Worm (Caenorhabditis elegans) whole organism, young adult: ENCODE results near the gene ugt-15.
A peak's percentile ranks its signal among the peaks of the same experiment; 100 is the strongest.

Source experiments
- B0035.1 ChIP-seq: sonication (generic microtip); optimal IDR thresholded peaks from 2 replicates; lab custom pipeline; 2016; ENCODE audit warnings: missing genetic modification characterization, mild to moderate bottlenecking, missing compliant biosample characterization, missing genotype, missing genetic modification reagents
- B0261.1 ChIP-seq: sonication (generic microtip); optimal IDR thresholded peaks from 2 replicates; lab custom pipeline; 2016; ENCODE audit warnings: mild to moderate bottlenecking, missing genetic modification characterization, moderate library complexity, missing compliant biosample characterization
- C17E4.6 ChIP-seq: fragments of 200-800 bp; sonication (Bioruptor generic); IDR thresholded peaks from 2 replicates; pipeline ENCODE4 v1.3.6; 2022; ENCODE audit warnings: missing genetic modification reagents, missing genetic modification characterization, missing compliant biosample characterization
- F22D6.2 ChIP-seq: sonication (generic microtip); optimal IDR thresholded peaks from 2 replicates; lab custom pipeline; 2016; ENCODE audit warnings: mild to moderate bottlenecking, missing genetic modification characterization, missing compliant biosample characterization
- F33H1.4 ChIP-seq: fragments of 200-800 bp; sonication (Bioruptor generic); IDR thresholded peaks from 2 replicates; pipeline ENCODE4 v1.3.6; 2022; ENCODE audit warnings: missing genetic modification reagents, missing genetic modification characterization, missing compliant biosample characterization
- F39B2.1 ChIP-seq: fragments of 200-800 bp; sonication (Bioruptor generic); IDR thresholded peaks from 2 replicates; pipeline ENCODE4 v1.3.6; 2022; ENCODE audit warnings: missing genetic modification reagents, missing genetic modification characterization, missing compliant biosample characterization
- F55B11.4 ChIP-seq: sonication (generic microtip); optimal IDR thresholded peaks from 2 replicates; lab custom pipeline; 2016; ENCODE audit warnings: missing compliant biosample characterization, missing genetic modification characterization, borderline replicate concordance; ENCODE audit not compliant: insufficient read depth
- F57C9.4 ChIP-seq: sonication (generic microtip); optimal IDR thresholded peaks from 2 replicates; lab custom pipeline; 2017; ENCODE audit warnings: mild to moderate bottlenecking, missing genetic modification characterization, missing compliant biosample characterization
- K12H6.12 ChIP-seq: fragments of 200-800 bp; sonication (Bioruptor generic); optimal IDR thresholded peaks from 2 replicates; lab custom pipeline; 2018; ENCODE audit warnings: mild to moderate bottlenecking, missing genetic modification characterization, missing compliant biosample characterization
- T26A5.8 ChIP-seq: sonication (generic microtip); optimal IDR thresholded peaks from 2 replicates; lab custom pipeline; 2016; ENCODE audit warnings: missing genetic modification characterization, missing compliant biosample characterization
- Y53G8AR.9 ChIP-seq: fragments of 200-800 bp; sonication (Bioruptor generic); conservative IDR thresholded peaks from 2 replicates; pipeline ENCODE4 v1.3.6; 2022; ENCODE audit warnings: missing genetic modification reagents, missing genetic modification characterization, missing compliant biosample characterization
- Y67H2A.10 ChIP-seq: fragments of 200-800 bp; sonication (Bioruptor generic); conservative IDR thresholded peaks from 2 replicates; pipeline ENCODE4 v1.3.6; 2022; ENCODE audit warnings: missing genetic modification reagents, missing genetic modification characterization, missing compliant biosample characterization
- Y79H2A.3 ChIP-seq: fragments of 200-800 bp; sonication (Bioruptor generic); conservative IDR thresholded peaks from 2 replicates; pipeline ENCODE4 v1.3.6; 2022; ENCODE audit warnings: missing genetic modification reagents, missing genetic modification characterization, missing compliant biosample characterization
- ZK185.1 ChIP-seq: sonication (generic microtip); optimal IDR thresholded peaks from 2 replicates; lab custom pipeline; 2016; ENCODE audit warnings: mild to moderate bottlenecking, missing genetic modification characterization, missing compliant biosample characterization; ENCODE audit not compliant: poor library complexity, severe bottlenecking
- ama-1 ChIP-seq, 3 experiments: fragments of 150-350 bp in 1 of 3; sonication (generic microtip) in 2 of 3; optimal IDR thresholded peaks; 2 replicates each; lab custom pipeline; 2014 to 2018; ENCODE audit warnings: missing biosample characterization in 2 of 3, missing genetic modification characterization in 2 of 3, missing genetic modification reagents in 2 of 3
- aptf-2 ChIP-seq: fragments of 200-800 bp; sonication (Bioruptor generic); conservative IDR thresholded peaks from 2 replicates; pipeline ENCODE4 v1.3.6; 2022; ENCODE audit warnings: missing genetic modification reagents, missing genetic modification characterization, missing compliant biosample characterization
- aptf-3 ChIP-seq: fragments of 200-800 bp; sonication (Bioruptor generic); IDR thresholded peaks from 2 replicates; pipeline ENCODE4 v1.3.6; 2022; ENCODE audit warnings: missing genetic modification characterization, missing compliant biosample characterization
- athp-1 ChIP-seq: sonication (generic microtip); optimal IDR thresholded peaks from 2 replicates; lab custom pipeline; 2017; ENCODE audit warnings: mild to moderate bottlenecking, missing genetic modification characterization, missing compliant biosample characterization
- attf-6 ChIP-seq: fragments of 200-800 bp; sonication (Bioruptor generic); IDR thresholded peaks from 2 replicates; pipeline ENCODE4 v1.3.6; 2022; ENCODE audit warnings: missing genetic modification reagents, missing genetic modification characterization, missing compliant biosample characterization
- bed-2 ChIP-seq: fragments of 200-800 bp; sonication (Bioruptor generic); IDR thresholded peaks from 2 replicates; pipeline ENCODE4 v1.3.6; 2022; ENCODE audit warnings: missing genetic modification reagents, missing genetic modification characterization, missing compliant biosample characterization
- cebp-2 ChIP-seq: fragments of 200-800 bp; sonication (Bioruptor generic); IDR thresholded peaks from 2 replicates; pipeline ENCODE4 v1.3.6; 2022; ENCODE audit warnings: missing genetic modification characterization, missing compliant biosample characterization
- ceh-91 ChIP-seq: fragments of 200-800 bp; sonication (Bioruptor generic); IDR thresholded peaks from 2 replicates; pipeline ENCODE4 v1.3.6; 2022; ENCODE audit warnings: missing genetic modification reagents, missing genetic modification characterization, missing compliant biosample characterization
- dox-1 ChIP-seq: fragments of 200-800 bp; sonication (Bioruptor generic); IDR thresholded peaks from 2 replicates; pipeline ENCODE4 v1.3.6; 2022; ENCODE audit warnings: missing genetic modification reagents, missing genetic modification characterization, missing compliant biosample characterization
- efl-1 ChIP-seq: fragments of 150-350 bp; optimal IDR thresholded peaks from 2 replicates; lab custom pipeline; 2014; ENCODE audit warnings: missing biosample characterization, missing genetic modification reagents, missing genetic modification characterization
- egl-44 ChIP-seq: fragments of 200-800 bp; sonication (Bioruptor generic); IDR thresholded peaks from 2 replicates; pipeline ENCODE4 v1.3.6; 2022; ENCODE audit warnings: missing genetic modification reagents, missing genetic modification characterization, missing compliant biosample characterization
- hmg-20 ChIP-seq: fragments of 200-800 bp; sonication (Bioruptor generic); IDR thresholded peaks from 2 replicates; pipeline ENCODE4 v1.3.6; 2022; ENCODE audit warnings: missing genetic modification reagents, missing genetic modification characterization, missing compliant biosample characterization
- hsf-1 ChIP-seq: fragments of 200-800 bp; sonication (Bioruptor generic); IDR thresholded peaks from 2 replicates; pipeline ENCODE4 v1.3.6; 2022; ENCODE audit warnings: missing genetic modification reagents, missing genetic modification characterization, missing compliant biosample characterization
- let-526 ChIP-seq: fragments of 200-800 bp; sonication (Bioruptor generic); IDR thresholded peaks from 2 replicates; pipeline ENCODE4 v1.3.6; 2022; ENCODE audit warnings: missing genetic modification reagents, missing genetic modification characterization, missing compliant biosample characterization
- let-607 ChIP-seq, 2 experiments: fragments of 200-800 bp in 1 of 2; sonication (Bioruptor generic) in 1 of 2; sonication (generic microtip) in 1 of 2; optimal IDR thresholded peaks; 2 replicates each; lab custom pipeline; 2016 to 2018; ENCODE audit warnings: mild to moderate bottlenecking in 2 of 2, missing compliant biosample characterization in 2 of 2, missing genetic modification characterization in 2 of 2, moderate library complexity in 2 of 2, missing genotype in 1 of 2
- lin-40 ChIP-seq: sonication (generic microtip); optimal IDR thresholded peaks from 2 replicates; lab custom pipeline; 2016; ENCODE audit warnings: missing genetic modification characterization, mild to moderate bottlenecking, missing compliant biosample characterization, missing genotype, missing genetic modification reagents
- lir-1 ChIP-seq: fragments of 200-800 bp; sonication (Bioruptor generic); conservative IDR thresholded peaks from 2 replicates; pipeline ENCODE4 v1.3.6; 2022; ENCODE audit warnings: missing genetic modification reagents, missing genetic modification characterization, missing compliant biosample characterization
- lsy-27 ChIP-seq: sonication (generic microtip); optimal IDR thresholded peaks from 2 replicates; lab custom pipeline; 2017; ENCODE audit warnings: missing genetic modification characterization, mild to moderate bottlenecking, missing compliant biosample characterization, antibody characterized with exemption, missing genotype, borderline replicate concordance; ENCODE audit not compliant: insufficient read depth
- mcd-1 ChIP-seq: fragments of 200-800 bp; sonication (Bioruptor generic); IDR thresholded peaks from 2 replicates; pipeline ENCODE4 v1.3.6; 2022; ENCODE audit warnings: missing genetic modification reagents, missing genetic modification characterization, missing compliant biosample characterization
- mxl-1 ChIP-seq: sonication (generic microtip); optimal IDR thresholded peaks from 2 replicates; lab custom pipeline; 2016; ENCODE audit warnings: missing genetic modification characterization, missing compliant biosample characterization
- nfya-2 ChIP-seq: fragments of 200-800 bp; sonication (Bioruptor generic); IDR thresholded peaks from 2 replicates; pipeline ENCODE4 v1.3.6; 2022; ENCODE audit warnings: missing genetic modification reagents, missing genetic modification characterization, missing compliant biosample characterization
- nhr-27 ChIP-seq: fragments of 200-800 bp; sonication (Bioruptor generic); optimal IDR thresholded peaks from 2 replicates; lab custom pipeline; 2018; ENCODE audit warnings: mild to moderate bottlenecking, missing genetic modification characterization, moderate library complexity, missing compliant biosample characterization
- rcor-1 ChIP-seq: fragments of 200-800 bp; sonication (Bioruptor generic); IDR thresholded peaks from 2 replicates; pipeline ENCODE4 v1.3.6; 2022; ENCODE audit warnings: missing genetic modification reagents, missing genetic modification characterization, missing compliant biosample characterization
- rec-8 ChIP-seq, 2 experiments: sonication (generic microtip); optimal IDR thresholded peaks; 2 replicates each; lab custom pipeline; 2016; ENCODE audit warnings: mild to moderate bottlenecking in 2 of 2, missing genetic modification characterization in 2 of 2, missing genetic modification reagents in 2 of 2, missing genotype in 2 of 2, missing biosample characterization in 1 of 2, missing compliant biosample characterization in 1 of 2, moderate library complexity in 1 of 2
- snpc-3.4 ChIP-seq: sonication (generic microtip); optimal IDR thresholded peaks from 2 replicates; lab custom pipeline; 2017; ENCODE audit warnings: missing genetic modification characterization, mild to moderate bottlenecking, missing compliant biosample characterization, antibody characterized with exemption, moderate library complexity, missing genotype, missing genetic modification reagents
- tbp1 ChIP-seq: fragments of 200-800 bp; sonication (Bioruptor generic); optimal IDR thresholded peaks from 2 replicates; lab custom pipeline; 2018; ENCODE audit warnings: mild to moderate bottlenecking, missing genetic modification characterization, missing compliant biosample characterization
- zim-3 ChIP-seq: sonication (generic microtip); optimal IDR thresholded peaks from 2 replicates; lab custom pipeline; 2017; ENCODE audit warnings: mild to moderate bottlenecking, missing genetic modification characterization, moderate library complexity, missing compliant biosample characterization
- ztf-22 ChIP-seq: fragments of 200-800 bp; sonication (Bioruptor generic); optimal IDR thresholded peaks from 2 replicates; lab custom pipeline; 2018; ENCODE audit warnings: mild to moderate bottlenecking, missing genetic modification characterization, moderate library complexity, missing compliant biosample characterization
- ztf-28 ChIP-seq: fragments of 200-800 bp; sonication (Bioruptor generic); IDR thresholded peaks from 2 replicates; pipeline ENCODE4 v1.3.6; 2022; ENCODE audit warnings: missing genetic modification reagents, missing genetic modification characterization, missing compliant biosample characterization
- ztf-3 ChIP-seq: fragments of 200-800 bp; sonication (Bioruptor generic); optimal IDR thresholded peaks from 2 replicates; lab custom pipeline; 2018; ENCODE audit warnings: mild to moderate bottlenecking, missing genetic modification characterization, missing compliant biosample characterization

The ugt-15 gene

ce11 chrV:12780248-12780647, 47.1 kb upstream of the ugt-15 start (continued):
- TF ChIP-seq ZK185.1 (tag; lab: Kevin White, UChicago): peak; percentile 69
- TF ChIP-seq mcd-1 (GFP tag; lab: Robert Waterston, UW): peak; percentile 72
- TF ChIP-seq B0261.1 (tag; lab: Kevin White, UChicago): peak; percentile 85
- TF ChIP-seq attf-6 (GFP tag; lab: Robert Waterston, UW): no peak
- no peak for TF ChIP-seq Y53G8AR.9 (GFP tag; lab: Robert Waterston, UW)
- TF ChIP-seq T26A5.8 (tag; lab: Kevin White, UChicago): peak; percentile 59
- no peak; the same call in 1 of the 2 replicates for TF ChIP-seq F33H1.4 (GFP tag; lab: Robert Waterston, UW)
- peak; percentile 75 to 84 for TF ChIP-seq rec-8 (tag; optimal IDR thresholded peaks at IDR 0.05; lab: Kevin White, UChicago)
- 0 out of 2 replicates have a peak, but pooled peaks have one; percentile 26 for TF ChIP-seq aptf-3 (GFP tag; lab: Robert Waterston, UW)
- TF ChIP-seq C17E4.6: 0 out of 2 replicates have a peak, but pooled peaks have one; percentile 21
- TF ChIP-seq F39B2.1 (GFP tag; lab: Robert Waterston, UW): no peak
- TF ChIP-seq egl-44: no peak; the same call in 1 of the 2 replicates
- TF ChIP-seq bed-2 (GFP tag; lab: Robert Waterston, UW): no peak
- TF ChIP-seq lin-40 (tag; lab: Kevin White, UChicago): peak; percentile 14
- peak; percentile 44 for TF ChIP-seq K12H6.12 (tag; lab: Kevin White, UChicago)
- TF ChIP-seq athp-1 (tag; lab: Kevin White, UChicago): peak; percentile 72
- TF ChIP-seq ztf-3 (GFP tag; lab: Kevin White, UChicago): no peak
- TF ChIP-seq ztf-22 (GFP tag; lab: Kevin White, UChicago): peak; percentile 21
- TF ChIP-seq lir-1 (GFP tag; lab: Robert Waterston, UW): no peak
- peak; percentile 99 for TF ChIP-seq tbp1
- TF ChIP-seq nfya-2 (GFP tag; lab: Robert Waterston, UW): no peak
- TF ChIP-seq nhr-27 (tag; lab: Kevin White, UChicago): peak; percentile 17
- TF ChIP-seq lsy-27 (tag; lab: Kevin White, UChicago): peak; percentile 82
- TF ChIP-seq rcor-1 (GFP tag; lab: Robert Waterston, UW): peak; percentile 49
- TF ChIP-seq let-607 (tag; optimal IDR thresholded peaks at IDR 0.05; lab: Kevin White, UChicago): peak; percentile 8 to 22
- peak; percentile 60; the same call in 1 of the 2 replicates for TF ChIP-seq let-526 (GFP tag; lab: Robert Waterston, UW)
- no peak for TF ChIP-seq F55B11.4
- TF ChIP-seq Y79H2A.3 (GFP tag; lab: Robert Waterston, UW): peak; percentile 84
- TF ChIP-seq ama-1 (optimal IDR thresholded peaks at IDR 0.05; lab: Kevin White, UChicago): no peak
- peak in 1 of 2 experiments; percentile 76 for TF ChIP-seq ama-1 (GFP tag; optimal IDR thresholded peaks at IDR 0.05; lab: Kevin White, UChicago)
- TF ChIP-seq zim-3: peak; percentile 91
- no peak for TF ChIP-seq ztf-28
- no peak for TF ChIP-seq B0035.1 (tag; lab: Kevin White, UChicago)
- no peak; the same call in 1 of the 2 replicates for TF ChIP-seq dox-1 (GFP tag; lab: Robert Waterston, UW)

- TF ChIP-seq lin-40 (tag; lab: Kevin White, UChicago): no peak
- TF ChIP-seq F22D6.2 (tag; lab: Kevin White, UChicago): no peak
Measured at ce11 chrV:12784861-12785260, 42.5 kb upstream of the ugt-15 start, which contains the start of gene sre-20. sre-20 (minus strand) TSS chrV:12784961.

ce11 chrV:12786340-12786739, 41.0 kb upstream of the ugt-15 start:
- TF ChIP-seq egl-44 (no peak), F57C9.4 (no peak), mxl-1 (tag; lab: Kevin White, UChicago) (no peak), F39B2.1 (GFP tag; lab: Robert Waterston, UW) (no peak), cebp-2 (GFP tag; lab: Robert Waterston, UW) (no peak), bed-2 (GFP tag; lab: Robert Waterston, UW) (no peak), zim-3 (no peak), snpc-3.4 (no peak), K12H6.12 (tag; lab: Kevin White, UChicago) (no peak), aptf-2 (GFP tag; lab: Robert Waterston, UW) (no peak), Y67H2A.10 (GFP tag; lab: Robert Waterston, UW) (no peak), efl-1 (GFP tag; lab: Kevin White, UChicago) (no peak), hsf-1 (GFP tag; lab: Robert Waterston, UW) (no peak), hmg-20 (no peak), ceh-91 (GFP tag; lab: Robert Waterston, UW) (no peak), lir-1 (GFP tag; lab: Robert Waterston, UW) (no peak)
- TF ChIP-seq, all 124 proteins: peak for 0
